Fruit fly (Drosophila melanogaster) Kc167 (cell line): ENCODE measurements around the gene CG2126.

Experiments used
- Myc ChIP-seq: fragments of >200 bp; optimal IDR thresholded peaks from 2 replicates; lab custom pipeline; 2017; ENCODE audit warnings: missing external identifiers
- Sin3A ChIP-seq: fragments of >200 bp; optimal IDR thresholded peaks from 2 replicates; lab custom pipeline; 2018; ENCODE audit warnings: missing external identifiers
- psq ChIP-seq: fragments of >200 bp; optimal IDR thresholded peaks from 2 replicates; lab custom pipeline; 2017; ENCODE audit warnings: missing external identifiers
- ttk ChIP-seq: sonication (Bioruptor generic); optimal IDR thresholded peaks from 2 replicates; lab custom pipeline; 2017; ENCODE audit warnings: missing external identifiers

DNA sequence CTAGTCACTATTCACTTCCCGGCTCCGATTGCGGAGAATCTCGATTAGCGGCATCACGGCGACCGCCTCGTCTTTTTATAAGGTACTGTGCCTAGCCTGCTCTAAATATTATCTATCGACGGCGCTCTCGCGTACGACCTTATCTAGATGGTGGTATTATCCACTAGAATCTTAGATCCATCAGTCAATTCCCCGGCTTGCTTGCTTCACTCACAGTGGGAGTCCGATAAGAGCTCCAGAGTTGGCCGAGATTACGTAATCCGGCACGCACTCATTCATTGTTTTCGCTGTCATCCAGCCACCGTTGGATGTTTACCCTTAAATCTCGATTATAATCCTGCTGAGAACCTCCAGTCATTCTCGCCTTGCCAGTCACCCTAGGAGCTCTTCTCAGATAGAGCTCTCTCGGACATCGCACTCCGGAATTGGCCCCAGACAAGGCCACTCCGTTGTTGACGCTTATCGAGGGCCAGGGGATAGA, 14.9 kb downstream of the CG2126 start, which contains the start of gene Smvt:
- TF ChIP-seq ttk (lab: Kevin White, UChicago) (no peak), Myc (lab: Kevin White, UChicago) (no peak), psq (no peak), Sin3A (lab: Kevin White, UChicago) (no peak)
